Fruit fly (Drosophila melanogaster) whole organism, embryonic: ENCODE results near the gene axo.
A peak's percentile ranks its signal among the peaks of the same experiment; 100 is the strongest.

Source experiments
- Asciz ChIP-seq: fragments of 200-800 bp; sonication (Bioruptor generic); optimal IDR thresholded peaks from 2 replicates; lab custom pipeline; 2017; ENCODE audit warnings: missing biosample characterization, mild to moderate bottlenecking, missing genetic modification characterization, missing genetic modification reagents
- Atf3 ChIP-seq: fragments of 200-800 bp; sonication (Bioruptor generic); optimal IDR thresholded peaks from 3 replicates; lab custom pipeline; 2016; ENCODE audit warnings: missing biosample characterization, missing genetic modification characterization
- CG11093 ChIP-seq: fragments of 200-800 bp; sonication (Bioruptor generic); IDR thresholded peaks from 3 replicates; pipeline ENCODE4 v1.3.6; 2022; ENCODE audit warnings: missing biosample characterization, missing genetic modification characterization
- CG11456 ChIP-seq: fragments of 200-800 bp; sonication (Bioruptor generic); IDR thresholded peaks from 3 replicates; pipeline ENCODE4 v1.3.6; 2022; ENCODE audit warnings: missing biosample characterization, missing genetic modification characterization
- CG12219 ChIP-seq: fragments of 200-800 bp; sonication (Bioruptor generic); optimal IDR thresholded peaks from 3 replicates; lab custom pipeline; 2018; ENCODE audit warnings: missing biosample characterization, mild to moderate bottlenecking, missing genetic modification characterization
- CG15514 ChIP-seq: fragments of 200-800 bp; sonication (Bioruptor generic); optimal IDR thresholded peaks from 3 replicates; lab custom pipeline; 2017; ENCODE audit warnings: missing biosample characterization, missing genetic modification characterization, mild to moderate bottlenecking, moderate library complexity, missing genetic modification reagents
- CG1603 ChIP-seq: fragments of 200-800 bp; sonication (Bioruptor generic); optimal IDR thresholded peaks from 2 replicates; lab custom pipeline; 2019; ENCODE audit warnings: missing biosample characterization, mild to moderate bottlenecking, missing genetic modification characterization, moderate library complexity
- CG17186 ChIP-seq: fragments of 200-800 bp; sonication (Bioruptor generic); optimal IDR thresholded peaks from 3 replicates; lab custom pipeline; 2017; ENCODE audit warnings: missing biosample characterization, missing genetic modification reagents, missing genetic modification characterization
- CG2712 ChIP-seq: fragments of 200-800 bp; optimal IDR thresholded peaks from 3 replicates; lab custom pipeline; 2019; ENCODE audit warnings: missing biosample characterization, mild to moderate bottlenecking, missing genetic modification characterization, moderate library complexity
- CG2875 ChIP-seq: fragments of 200-800 bp; sonication (Bioruptor generic); optimal IDR thresholded peaks from 2 replicates; lab custom pipeline; 2017; ENCODE audit warnings: missing biosample characterization, mild to moderate bottlenecking, missing genetic modification characterization, missing genetic modification reagents
- CG3281 ChIP-seq: fragments of 200-800 bp; sonication (Bioruptor generic); optimal IDR thresholded peaks from 3 replicates; lab custom pipeline; 2017; ENCODE audit warnings: missing biosample characterization, mild to moderate bottlenecking, missing genetic modification characterization
- CG34422 ChIP-seq: fragments of 200-800 bp; sonication (Bioruptor generic); IDR thresholded peaks from 3 replicates; pipeline ENCODE4 v1.3.6; 2022; ENCODE audit warnings: missing biosample characterization, missing genetic modification characterization
- CG4707 ChIP-seq: fragments of 200-800 bp; sonication (Bioruptor generic); optimal IDR thresholded peaks from 2 replicates; lab custom pipeline; 2018; ENCODE audit warnings: missing biosample characterization, mild to moderate bottlenecking, missing genetic modification characterization, moderate library complexity
- CG6175 ChIP-seq: fragments of 200-800 bp; sonication (Bioruptor generic); IDR thresholded peaks from 3 replicates; pipeline ENCODE4 v1.3.6; 2022; ENCODE audit warnings: missing biosample characterization, missing genetic modification characterization
- CG6765 ChIP-seq: fragments of 200-800 bp; sonication (Bioruptor generic); optimal IDR thresholded peaks from 3 replicates; lab custom pipeline; 2017; ENCODE audit warnings: missing biosample characterization, mild to moderate bottlenecking, missing genetic modification characterization
- CG8281 ChIP-seq: fragments of 200-800 bp; sonication (Bioruptor generic); optimal IDR thresholded peaks from 2 replicates; lab custom pipeline; 2018; ENCODE audit warnings: missing biosample characterization, mild to moderate bottlenecking, missing genetic modification characterization, moderate library complexity
- CG8359 ChIP-seq: fragments of 200-800 bp; sonication (Bioruptor generic); optimal IDR thresholded peaks from 2 replicates; lab custom pipeline; 2017; ENCODE audit warnings: missing biosample characterization, mild to moderate bottlenecking, missing genetic modification characterization, borderline replicate concordance
- CG9437 ChIP-seq: fragments of 200-800 bp; sonication (Bioruptor generic); optimal IDR thresholded peaks from 2 replicates; lab custom pipeline; 2018; ENCODE audit warnings: missing biosample characterization, mild to moderate bottlenecking, missing genetic modification characterization
- CG9797 ChIP-seq: fragments of 200-800 bp; sonication (Bioruptor generic); optimal IDR thresholded peaks from 3 replicates; lab custom pipeline; 2018; ENCODE audit warnings: missing biosample characterization, mild to moderate bottlenecking, missing genetic modification characterization
- Dfd ChIP-seq, 2 experiments: fragments of >200 bp; optimal IDR thresholded peaks; 2 replicates each; lab custom pipeline; 2017; ENCODE audit warnings: missing biosample characterization in 2 of 2, missing genetic modification characterization in 2 of 2
- Doc2 ChIP-seq: fragments of 200-800 bp; sonication (Bioruptor generic); IDR thresholded peaks from 2 replicates; pipeline ENCODE4 v1.3.6; 2022; ENCODE audit warnings: missing biosample characterization, missing genetic modification characterization
- ERR ChIP-seq: fragments of 200-800 bp; sonication (Bioruptor generic); optimal IDR thresholded peaks from 2 replicates; lab custom pipeline; 2016; ENCODE audit warnings: missing biosample characterization, missing genetic modification characterization
- Hr3 ChIP-seq: fragments of 200-800 bp; sonication (Bioruptor generic); optimal IDR thresholded peaks from 3 replicates; lab custom pipeline; 2016; ENCODE audit warnings: missing biosample characterization, missing genetic modification characterization
- Hr51 ChIP-seq, 2 experiments: fragments of 200-800 bp; sonication (Bioruptor generic); optimal IDR thresholded peaks; 2 replicates in 1 of 2; 3 replicates in 1 of 2; lab custom pipeline; 2016 to 2018; ENCODE audit warnings: missing biosample characterization in 2 of 2, missing genetic modification characterization in 2 of 2, mild to moderate bottlenecking in 1 of 2, moderate library complexity in 1 of 2
- Jarid2 ChIP-seq: fragments of 200-800 bp; sonication (Bioruptor generic); optimal IDR thresholded peaks from 3 replicates; lab custom pipeline; 2017; ENCODE audit warnings: mild to moderate bottlenecking, missing biosample characterization, missing genetic modification reagents, missing genetic modification characterization
- Lim3 ChIP-seq: fragments of 200-800 bp; sonication (Bioruptor generic); IDR thresholded peaks from 2 replicates; pipeline ENCODE4 v1.3.6; 2022; ENCODE audit warnings: missing biosample characterization, missing genetic modification characterization
- Nf-YB ChIP-seq: fragments of 200-800 bp; sonication (Bioruptor generic); optimal IDR thresholded peaks from 3 replicates; lab custom pipeline; 2019; ENCODE audit warnings: missing biosample characterization, mild to moderate bottlenecking, missing genetic modification characterization, moderate library complexity
- Oli ChIP-seq: fragments of 200-800 bp; sonication (Bioruptor generic); optimal IDR thresholded peaks from 2 replicates; lab custom pipeline; 2018; ENCODE audit warnings: missing biosample characterization, mild to moderate bottlenecking, missing genetic modification characterization, moderate library complexity
- Ptx1 ChIP-seq: fragments of 200-800 bp; sonication (Bioruptor generic); IDR thresholded peaks from 2 replicates; pipeline ENCODE4 v1.3.6; 2022; ENCODE audit warnings: missing biosample characterization, missing genetic modification characterization
- Sin3A ChIP-seq: fragments of >200 bp; optimal IDR thresholded peaks from 2 replicates; lab custom pipeline; 2018
- TFAM ChIP-seq: fragments of 200-800 bp; sonication (Bioruptor generic); optimal IDR thresholded peaks from 2 replicates; lab custom pipeline; 2017; ENCODE audit warnings: missing biosample characterization, missing genetic modification characterization, inconsistent platforms
- ara ChIP-seq: fragments of 200-800 bp; sonication (Bioruptor generic); IDR thresholded peaks from 2 replicates; pipeline ENCODE4 v1.3.6; 2022; ENCODE audit warnings: missing biosample characterization, missing genetic modification characterization
- az2 ChIP-seq: fragments of 200-800 bp; sonication (Bioruptor generic); optimal IDR thresholded peaks from 3 replicates; lab custom pipeline; 2016; ENCODE audit warnings: missing biosample characterization, missing genetic modification characterization
- bigmax ChIP-seq: fragments of 200-800 bp; sonication (Bioruptor generic); optimal IDR thresholded peaks from 2 replicates; lab custom pipeline; 2018; ENCODE audit warnings: missing biosample characterization, mild to moderate bottlenecking, missing genetic modification characterization
- crol ChIP-seq: fragments of 200-800 bp; sonication (Bioruptor generic); IDR thresholded peaks from 2 replicates; pipeline ENCODE4 v1.3.6; 2022; ENCODE audit warnings: missing biosample characterization, missing genetic modification characterization
- dan ChIP-seq: fragments of 200-800 bp; sonication (Bioruptor generic); IDR thresholded peaks from 2 replicates; pipeline ENCODE4 v1.3.6; 2022; ENCODE audit warnings: missing biosample characterization, missing genetic modification characterization
- eyg ChIP-seq: fragments of 200-800 bp; sonication (Bioruptor generic); optimal IDR thresholded peaks from 3 replicates; lab custom pipeline; 2016; ENCODE audit warnings: missing biosample characterization, missing genetic modification characterization
- gce ChIP-seq: fragments of 200-800 bp; sonication (Bioruptor generic); IDR thresholded peaks from 3 replicates; pipeline ENCODE4 v1.3.6; 2022; ENCODE audit warnings: missing biosample characterization, missing genetic modification characterization
- grn ChIP-seq: fragments of 200-800 bp; sonication (Bioruptor generic); optimal IDR thresholded peaks from 3 replicates; lab custom pipeline; 2017; ENCODE audit warnings: missing biosample characterization, missing genetic modification characterization
- h ChIP-seq: fragments of >200 bp; optimal IDR thresholded peaks from 2 replicates; lab custom pipeline; 2017
- hb ChIP-seq: fragments of 200-800 bp; sonication (Bioruptor generic); IDR thresholded peaks from 3 replicates; pipeline ENCODE4 v1.3.6; 2022; ENCODE audit warnings: missing biosample characterization, missing genetic modification characterization; ENCODE audit not compliant: partially characterized antibody
- luna ChIP-seq: fragments of 200-800 bp; sonication (Bioruptor generic); optimal IDR thresholded peaks from 2 replicates; lab custom pipeline; 2016; ENCODE audit warnings: missing biosample characterization, missing genetic modification characterization
- mld ChIP-seq: fragments of 200-800 bp; sonication (Bioruptor generic); IDR thresholded peaks from 3 replicates; pipeline ENCODE4 v1.3.6; 2022; ENCODE audit warnings: missing biosample characterization, missing genetic modification characterization; ENCODE audit not compliant: partially characterized antibody
- phol ChIP-seq: fragments of 200-800 bp; sonication (Bioruptor generic); optimal IDR thresholded peaks from 3 replicates; lab custom pipeline; 2018; ENCODE audit warnings: missing biosample characterization, mild to moderate bottlenecking, missing genetic modification characterization, moderate library complexity
- pnt ChIP-seq: fragments of 200-800 bp; sonication (Bioruptor generic); optimal IDR thresholded peaks from 3 replicates; lab custom pipeline; 2016; ENCODE audit warnings: missing biosample characterization, missing genetic modification characterization
- prd ChIP-seq, 3 experiments: fragments of >200 bp in 2 of 3; fragments of 200-800 bp in 1 of 3; sonication (Bioruptor generic) in 1 of 3; optimal IDR thresholded peaks in 2 of 3; IDR thresholded peaks in 1 of 3; 2 replicates in 2 of 3; 3 replicates in 1 of 3; pipeline versions ENCODE4 v1.3.6 to Lab custom; 2017 to 2022; ENCODE audit warnings: missing biosample characterization in 1 of 3, missing genetic modification characterization in 1 of 3
- pum ChIP-seq: fragments of 200-800 bp; sonication (Bioruptor generic); optimal IDR thresholded peaks from 2 replicates; lab custom pipeline; 2016; ENCODE audit warnings: missing biosample characterization, missing genetic modification characterization
- pzg ChIP-seq: fragments of 200-800 bp; sonication (Bioruptor generic); optimal IDR thresholded peaks from 3 replicates; lab custom pipeline; 2018; ENCODE audit warnings: missing biosample characterization, mild to moderate bottlenecking, missing genetic modification characterization, moderate library complexity
- ro ChIP-seq: fragments of 200-800 bp; sonication (Bioruptor generic); IDR thresholded peaks from 2 replicates; pipeline ENCODE4 v1.3.6; 2022; ENCODE audit warnings: missing biosample characterization, missing genetic modification characterization
- seq ChIP-seq: fragments of 200-800 bp; sonication (Bioruptor generic); IDR thresholded peaks from 2 replicates; pipeline ENCODE4 v1.3.6; 2022; ENCODE audit warnings: missing biosample characterization, missing genetic modification characterization
- sna ChIP-seq: fragments of 200-800 bp; sonication (Bioruptor generic); IDR thresholded peaks from 2 replicates; pipeline ENCODE4 v1.3.6; 2022; ENCODE audit warnings: missing biosample characterization, missing genetic modification characterization; ENCODE audit not compliant: partially characterized antibody
- zen ChIP-seq: fragments of 200-800 bp; sonication (Bioruptor generic); optimal IDR thresholded peaks from 3 replicates; lab custom pipeline; 2018; ENCODE audit warnings: missing biosample characterization, mild to moderate bottlenecking, missing genetic modification characterization, moderate library complexity

axo gene

dm6 chr3L:4613846-4614247 is 73.3 kb downstream of the axo start (continued):
- no peak for TF ChIP-seq phol (tag; lab: Kevin White, UChicago)
- no peak for TF ChIP-seq gce (GFP tag; lab: Robert Waterston, UW)
- TF ChIP-seq hb (GFP tag; lab: Robert Waterston, UW), result no peak
- peak; percentile 44 for TF ChIP-seq CG2712 (tag; lab: Kevin White, UChicago)
- TF ChIP-seq CG9797 (GFP tag; lab: Kevin White, UChicago), result no peak
- no peak for TF ChIP-seq CG12219 (GFP tag; lab: Kevin White, UChicago)
- no peak for TF ChIP-seq pnt (GFP tag; lab: Kevin White, UChicago)
- no peak for TF ChIP-seq az2 (GFP tag; lab: Kevin White, UChicago)
- TF ChIP-seq Nf-YB (GFP tag; lab: Kevin White, UChicago), result peak; percentile 17
- TF ChIP-seq ara (GFP tag; lab: Robert Waterston, UW), result no peak
- peak; percentile 31 for TF ChIP-seq zen (tag; lab: Kevin White, UChicago)
- TF ChIP-seq Dfd (GFP tag; optimal IDR thresholded peaks at IDR 0.05; lab: Kevin White, UChicago), result no peak
- TF ChIP-seq Ptx1 (GFP tag; lab: Robert Waterston, UW), result no peak
- no peak for TF ChIP-seq mld (GFP tag; lab: Robert Waterston, UW)
- TF ChIP-seq CG11093 (GFP tag; lab: Robert Waterston, UW), result no peak
- TF ChIP-seq CG11456 (GFP tag; lab: Robert Waterston, UW), result no peak
- TF ChIP-seq CG3281 (GFP tag; lab: Kevin White, UChicago), result no peak
- no peak for TF ChIP-seq dan (GFP tag; lab: Robert Waterston, UW)
- TF ChIP-seq CG8359 (GFP tag; lab: Kevin White, UChicago), result no peak
- TF ChIP-seq Jarid2 (GFP tag; lab: Kevin White, UChicago), result no peak
- no peak for TF ChIP-seq Sin3A (lab: Kevin White, UChicago)
- peak; percentile 86 for TF ChIP-seq grn (GFP tag; lab: Kevin White, UChicago)
- TF ChIP-seq CG8281, result no peak
- no peak for TF ChIP-seq bigmax (GFP tag; lab: Kevin White, UChicago)
- peak; percentile 12 for TF ChIP-seq Hr3 (GFP tag; lab: Kevin White, UChicago)
- TF ChIP-seq CG6175 (GFP tag; lab: Robert Waterston, UW), result no peak
- TF ChIP-seq CG15514, result no peak
- no peak for TF ChIP-seq pum
- no peak for TF ChIP-seq ro (GFP tag; lab: Robert Waterston, UW)
- no peak for TF ChIP-seq TFAM (GFP tag; lab: Kevin White, UChicago)
- TF ChIP-seq CG2875 (GFP tag; lab: Kevin White, UChicago), result no peak
- TF ChIP-seq pzg (GFP tag; lab: Kevin White, UChicago), result no peak
- TF ChIP-seq CG9437 (GFP tag; lab: Kevin White, UChicago), result no peak
- TF ChIP-seq Asciz (GFP tag; lab: Kevin White, UChicago), result peak; percentile 36
- no peak for TF ChIP-seq CG6765 (GFP tag; lab: Kevin White, UChicago)
- no peak for TF ChIP-seq prd (optimal IDR thresholded peaks at IDR 0.05; lab: Kevin White, UChicago)
- no peak; the same call in 2 of the 3 replicates for TF ChIP-seq prd (GFP tag; IDR thresholded peaks at IDR 0.05; lab: Robert Waterston, UW)
- no peak for TF ChIP-seq h
- no peak for TF ChIP-seq CG34422 (GFP tag; lab: Robert Waterston, UW)
- TF ChIP-seq crol (GFP tag; lab: Robert Waterston, UW), result no peak
- no peak for TF ChIP-seq sna (GFP tag; lab: Robert Waterston, UW)
- TF ChIP-seq Hr51 (GFP tag; optimal IDR thresholded peaks at IDR 0.05; lab: Kevin White, UChicago), result no peak
- TF ChIP-seq CG1603 (tag; lab: Kevin White, UChicago), result peak; percentile 16
- TF ChIP-seq seq (GFP tag; lab: Robert Waterston, UW), result no peak
- no peak for TF ChIP-seq eyg (GFP tag; lab: Kevin White, UChicago)
- TF ChIP-seq Doc2 (GFP tag; lab: Robert Waterston, UW), result no peak
- TF ChIP-seq ERR (GFP tag; lab: Kevin White, UChicago), result no peak
- no peak for TF ChIP-seq Lim3
- peak; percentile 16 for TF ChIP-seq CG4707 (GFP tag; lab: Kevin White, UChicago)
- TF ChIP-seq CG17186 (GFP tag; lab: Kevin White, UChicago), result no peak
- TF ChIP-seq Atf3, result no peak
- no peak for TF ChIP-seq Oli (tag; lab: Kevin White, UChicago)
- TF ChIP-seq luna (GFP tag; lab: Kevin White, UChicago), result no peak
